Fruit fly (Drosophila melanogaster) whole organism, adult: ENCODE results near the gene ida.

Experiments
- CG11617 ChIP-seq: fragments of 200-800 bp; sonication (Bioruptor generic); optimal IDR thresholded peaks from 2 replicates; lab custom pipeline; 2017; ENCODE audit warnings: mild to moderate bottlenecking, missing biosample characterization, missing genetic modification reagents, missing genetic modification characterization
- CG12768 ChIP-seq: fragments of 200-800 bp; sonication (Bioruptor generic); optimal IDR thresholded peaks from 2 replicates; lab custom pipeline; 2017; ENCODE audit warnings: missing biosample characterization, missing genetic modification characterization, mild to moderate bottlenecking, moderate library complexity, missing genetic modification reagents
- CG14711 ChIP-seq: fragments of 200-800 bp; sonication (Bioruptor generic); optimal IDR thresholded peaks from 2 replicates; lab custom pipeline; 2018; ENCODE audit warnings: missing biosample characterization, mild to moderate bottlenecking, missing genetic modification characterization, moderate library complexity
- CG1620 ChIP-seq: fragments of 200-800 bp; sonication (Bioruptor generic); optimal IDR thresholded peaks from 2 replicates; lab custom pipeline; 2016; ENCODE audit warnings: missing biosample characterization, missing genetic modification characterization
- CG33017 ChIP-seq: fragments of 200-800 bp; sonication (Bioruptor generic); optimal IDR thresholded peaks from 2 replicates; lab custom pipeline; 2018; ENCODE audit warnings: missing biosample characterization, mild to moderate bottlenecking, missing genetic modification characterization, moderate library complexity
- CG5204 ChIP-seq: fragments of 200-800 bp; sonication (Bioruptor generic); optimal IDR thresholded peaks from 2 replicates; lab custom pipeline; 2016; ENCODE audit warnings: missing biosample characterization, missing genetic modification characterization
- CG7045 ChIP-seq: fragments of 200-800 bp; sonication (Bioruptor generic); optimal IDR thresholded peaks from 2 replicates; lab custom pipeline; 2017; ENCODE audit warnings: missing biosample characterization, mild to moderate bottlenecking, missing genetic modification characterization
- CG7101 ChIP-seq: fragments of 200-800 bp; sonication (Bioruptor generic); optimal IDR thresholded peaks from 2 replicates; lab custom pipeline; 2018; ENCODE audit warnings: missing biosample characterization, mild to moderate bottlenecking, missing genetic modification characterization, moderate library complexity
- Clk ChIP-seq: fragments of 200-800 bp; sonication (Bioruptor generic); optimal IDR thresholded peaks from 2 replicates; lab custom pipeline; 2017; ENCODE audit warnings: missing biosample characterization, missing genetic modification characterization
- Crg-1 ChIP-seq: fragments of 200-800 bp; sonication (Bioruptor generic); optimal IDR thresholded peaks from 2 replicates; lab custom pipeline; 2016; ENCODE audit warnings: missing biosample characterization, missing genetic modification characterization
- Hr96 ChIP-seq: fragments of 200-800 bp; sonication (Bioruptor generic); optimal IDR thresholded peaks from 2 replicates; lab custom pipeline; 2016; ENCODE audit warnings: missing biosample characterization, missing genetic modification characterization
- Mnt ChIP-seq: fragments of 200-800 bp; sonication (Bioruptor generic); optimal IDR thresholded peaks from 2 replicates; lab custom pipeline; 2016; ENCODE audit warnings: missing biosample characterization, mild to moderate bottlenecking, missing genetic modification characterization
- cic ChIP-seq: fragments of 200-800 bp; sonication (Bioruptor generic); optimal IDR thresholded peaks from 2 replicates; lab custom pipeline; 2017; ENCODE audit warnings: missing biosample characterization, mild to moderate bottlenecking, missing genetic modification characterization, moderate library complexity
- cnc ChIP-seq, 2 experiments: fragments of >200 bp; optimal IDR thresholded peaks; 2 replicates each; lab custom pipeline; 2017
- kay ChIP-seq: fragments of 200-800 bp; sonication (Bioruptor generic); peaks from one replicate; lab custom pipeline; 2016; ENCODE audit warnings: missing biosample characterization, missing genetic modification characterization, borderline replicate concordance
- ovo ChIP-seq: fragments of 200-800 bp; sonication (Bioruptor generic); optimal IDR thresholded peaks from 2 replicates; lab custom pipeline; 2016; ENCODE audit warnings: missing biosample characterization, missing genetic modification characterization
- pad ChIP-seq: fragments of 200-800 bp; sonication (Bioruptor generic); optimal IDR thresholded peaks from 3 replicates; lab custom pipeline; 2017; ENCODE audit warnings: missing biosample characterization, missing genetic modification characterization, mild to moderate bottlenecking, moderate library complexity, missing genetic modification reagents
- tj ChIP-seq: fragments of 200-800 bp; sonication (Bioruptor generic); optimal IDR thresholded peaks from 3 replicates; lab custom pipeline; 2017; ENCODE audit warnings: missing biosample characterization, mild to moderate bottlenecking, missing genetic modification characterization, moderate library complexity
- toe ChIP-seq: fragments of 200-800 bp; sonication (Bioruptor generic); optimal IDR thresholded peaks from 2 replicates; lab custom pipeline; 2016; ENCODE audit warnings: missing biosample characterization, missing genetic modification characterization

Gene ida

dm6 chr3L:3929968-3930767 is 25.0 kb downstream of the ida start:
- TF ChIP-seq kay (GFP tag; lab: Kevin White, UChicago) (no peak), Hr96 (GFP tag; lab: Kevin White, UChicago) (no peak), CG14711 (tag; lab: Kevin White, UChicago) (no peak), Mnt (no peak), CG7045 (no peak), Clk (GFP tag; lab: Kevin White, UChicago) (no peak), pad (GFP tag; lab: Kevin White, UChicago) (no peak), toe (no peak), Crg-1 (GFP tag; lab: Kevin White, UChicago) (no peak), CG11617 (GFP tag; lab: Kevin White, UChicago) (no peak), ovo (GFP tag; lab: Kevin White, UChicago) (no peak), cic (GFP tag; lab: Kevin White, UChicago) (no peak), CG1620 (GFP tag; lab: Kevin White, UChicago) (no peak), cnc (optimal IDR thresholded peaks at IDR 0.05; lab: Kevin White, UChicago) (no peak), CG33017 (tag; lab: Kevin White, UChicago) (no peak), CG5204 (GFP tag; lab: Kevin White, UChicago) (no peak), CG12768 (GFP tag; lab: Kevin White, UChicago) (no peak), tj (GFP tag; lab: Kevin White, UChicago) (no peak), CG7101 (tag; lab: Kevin White, UChicago) (no peak)

dm6 chr3L:3930930-3931329 is 25.8 kb downstream of the ida start:
- TF ChIP-seq CG1620 (GFP tag; lab: Kevin White, UChicago) = no peak
- TF ChIP-seq cic (GFP tag; lab: Kevin White, UChicago) = no peak
- no peak for TF ChIP-seq CG5204 (GFP tag; lab: Kevin White, UChicago)
- TF ChIP-seq CG11617 (GFP tag; lab: Kevin White, UChicago) = no peak
- no peak for TF ChIP-seq Clk (GFP tag; lab: Kevin White, UChicago)
- no peak for TF ChIP-seq kay (GFP tag; lab: Kevin White, UChicago)
- TF ChIP-seq cnc (optimal IDR thresholded peaks at IDR 0.05; lab: Kevin White, UChicago) = no peak
- TF ChIP-seq CG14711 (tag; lab: Kevin White, UChicago) = no peak
- TF ChIP-seq CG7045 = no peak
- TF ChIP-seq Mnt = no peak

dm6 chr3L:3931778-3932177 is 26.6 kb downstream of the ida start:
- TF ChIP-seq CG11617 (GFP tag; lab: Kevin White, UChicago) (no peak), tj (GFP tag; lab: Kevin White, UChicago) (peak; percentile 72)

- TF ChIP-seq CG11617 (GFP tag; lab: Kevin White, UChicago) = no peak
- TF ChIP-seq CG7101 (tag; lab: Kevin White, UChicago) = peak; percentile 25
- TF ChIP-seq kay (GFP tag; lab: Kevin White, UChicago) = peak; percentile 65
Measured at dm6 chr3L:3932742-3933289, 27.7 kb downstream of the ida start.

DNA sequence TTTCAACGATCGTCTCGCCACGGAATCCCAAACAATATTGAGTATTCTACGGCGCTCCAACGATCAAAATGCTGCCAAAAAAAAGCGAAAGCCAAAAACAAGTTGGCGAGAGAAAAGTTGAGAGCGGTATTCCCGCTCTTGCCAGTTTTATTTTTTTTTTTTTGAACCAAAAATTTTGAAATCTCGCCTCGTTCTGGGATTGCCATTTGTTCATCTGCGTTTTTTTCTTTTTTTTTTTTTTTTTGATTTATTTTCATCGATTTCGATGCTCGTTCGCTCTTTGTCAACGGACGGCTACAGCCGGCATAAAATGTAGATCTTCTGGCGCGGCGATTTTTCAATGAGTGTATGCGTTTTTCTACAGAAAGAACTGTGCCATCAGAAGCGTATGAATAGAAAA is 28.5 kb downstream of the ida start:
- TF ChIP-seq kay (GFP tag; lab: Kevin White, UChicago) = peak; percentile 59
- TF ChIP-seq cic (GFP tag; lab: Kevin White, UChicago) = no peak
- TF ChIP-seq toe = no peak
- TF ChIP-seq CG12768 (GFP tag; lab: Kevin White, UChicago) = no peak

dm6 chr3L:3934110-3934509 is 29.0 kb downstream of the ida start:
- no peak for TF ChIP-seq Hr96 (GFP tag; lab: Kevin White, UChicago)
- no peak for TF ChIP-seq pad (GFP tag; lab: Kevin White, UChicago)
- TF ChIP-seq CG1620 (GFP tag; lab: Kevin White, UChicago) = no peak
- TF ChIP-seq CG11617 (GFP tag; lab: Kevin White, UChicago) = no peak
- no peak for TF ChIP-seq CG12768 (GFP tag; lab: Kevin White, UChicago)
- TF ChIP-seq ovo (GFP tag; lab: Kevin White, UChicago) = no peak
- no peak for TF ChIP-seq toe
- TF ChIP-seq cic (GFP tag; lab: Kevin White, UChicago) = no peak
- TF ChIP-seq Mnt = no peak
- TF ChIP-seq CG7101 (tag; lab: Kevin White, UChicago) = no peak
- no peak for TF ChIP-seq Crg-1 (GFP tag; lab: Kevin White, UChicago)
- no peak for TF ChIP-seq CG7045
- no peak for TF ChIP-seq Clk (GFP tag; lab: Kevin White, UChicago)
- TF ChIP-seq CG14711 (tag; lab: Kevin White, UChicago) = no peak
- TF ChIP-seq cnc (optimal IDR thresholded peaks at IDR 0.05; lab: Kevin White, UChicago) = no peak
